Worm (Caenorhabditis elegans) whole organism, L4 larva: ENCODE measurements around the gene ZK6.6.

Experiments used
- R02D3.7 ChIP-seq: fragments of 150-350 bp; sonication (generic microtip); optimal IDR thresholded peaks from 3 replicates; lab custom pipeline; 2014; ENCODE audit warnings: missing biosample characterization, missing genetic modification characterization
- T26A8.4 ChIP-seq: fragments of 200-800 bp; sonication (Bioruptor generic); IDR thresholded peaks from 2 replicates; pipeline ENCODE4 v1.3.6; 2022; ENCODE audit warnings: missing genetic modification characterization, missing compliant biosample characterization
- Y105C5A.15 ChIP-seq: fragments of 200-800 bp; sonication (Bioruptor generic); IDR thresholded peaks from 2 replicates; pipeline ENCODE4 v1.3.6; 2022; ENCODE audit warnings: missing genetic modification characterization, missing compliant biosample characterization
- ZK546.5 ChIP-seq, 2 experiments: sonication (generic microtip); optimal IDR thresholded peaks; 2 replicates each; lab custom pipeline; 2017; ENCODE audit warnings: missing biosample characterization in 2 of 2, missing genetic modification characterization in 2 of 2
- aha-1 ChIP-seq: fragments of 150-350 bp; peaks from one replicate; lab custom pipeline; 2014; ENCODE audit warnings: missing biosample characterization, missing genetic modification characterization
- ama-1 ChIP-seq: fragments of 150-350 bp; optimal IDR thresholded peaks from 2 replicates; lab custom pipeline; 2014; ENCODE audit warnings: inconsistent platforms, mixed read lengths
- ceh-28 ChIP-seq: fragments of 150-350 bp; optimal IDR thresholded peaks from 2 replicates; lab custom pipeline; 2014; ENCODE audit warnings: missing biosample characterization, missing genetic modification reagents, missing genetic modification characterization
- ceh-44 ChIP-seq: fragments of 200-800 bp; sonication (Bioruptor generic); IDR thresholded peaks from 2 replicates; pipeline ENCODE4 v1.3.6; 2022; ENCODE audit warnings: missing genetic modification reagents, missing genetic modification characterization, missing compliant biosample characterization
- ceh-62 ChIP-seq: sonication (generic microtip); optimal IDR thresholded peaks from 2 replicates; lab custom pipeline; 2017; ENCODE audit warnings: missing biosample characterization, missing genetic modification characterization
- daf-16 ChIP-seq, 3 experiments: sonication (generic microtip); optimal IDR thresholded peaks; 2 replicates each; lab custom pipeline; 2016 to 2017; ENCODE audit warnings: missing genetic modification characterization in 3 of 3, missing genetic modification reagents in 3 of 3, mild to moderate bottlenecking in 2 of 3, missing compliant biosample characterization in 2 of 3, missing biosample characterization in 1 of 3, moderate library complexity in 1 of 3
- daf-19 ChIP-seq: fragments of 200-800 bp; sonication (Bioruptor generic); conservative IDR thresholded peaks from 2 replicates; pipeline ENCODE4 v1.3.6; 2022; ENCODE audit warnings: missing genetic modification characterization, missing compliant biosample characterization
- dmd-9 ChIP-seq: fragments of 200-800 bp; sonication (Bioruptor generic); IDR thresholded peaks from 2 replicates; pipeline ENCODE4 v1.3.6; 2022; ENCODE audit warnings: missing genetic modification reagents, missing genetic modification characterization, missing compliant biosample characterization
- gei-8 ChIP-seq: fragments of 200-800 bp; sonication (Bioruptor generic); optimal IDR thresholded peaks from 2 replicates; lab custom pipeline; 2018; ENCODE audit warnings: mild to moderate bottlenecking, missing genetic modification characterization, missing compliant biosample characterization
- hif-1 ChIP-seq, 2 experiments: sonication (generic microtip); optimal IDR thresholded peaks; 2 replicates each; lab custom pipeline; 2016 to 2017; ENCODE audit warnings: missing compliant biosample characterization in 2 of 2, missing genetic modification characterization in 2 of 2, missing genetic modification reagents in 2 of 2, missing genotype in 2 of 2, mild to moderate bottlenecking in 1 of 2
- jun-1 ChIP-seq: fragments of 150-350 bp; optimal IDR thresholded peaks from 2 replicates; lab custom pipeline; 2014; ENCODE audit warnings: missing biosample characterization, missing genetic modification reagents, missing genetic modification characterization
- lim-7 ChIP-seq: fragments of 200-800 bp; sonication (Bioruptor generic); IDR thresholded peaks from 2 replicates; pipeline ENCODE4 v1.3.6; 2022; ENCODE audit warnings: missing genetic modification characterization, missing compliant biosample characterization
- lin-38 ChIP-seq: fragments of 200-800 bp; sonication (Bioruptor generic); IDR thresholded peaks from 2 replicates; pipeline ENCODE4 v1.3.6; 2022; ENCODE audit warnings: missing genetic modification reagents, missing genetic modification characterization, missing compliant biosample characterization
- lir-3 ChIP-seq: sonication (generic microtip); optimal IDR thresholded peaks from 2 replicates; lab custom pipeline; 2016; ENCODE audit warnings: mild to moderate bottlenecking, missing genetic modification characterization, missing compliant biosample characterization
- mep-1 ChIP-seq: fragments of 150-350 bp; sonication (generic microtip); optimal IDR thresholded peaks from 3 replicates; lab custom pipeline; 2014; ENCODE audit warnings: missing biosample characterization, missing genetic modification characterization
- mes-2 ChIP-seq: sonication (generic microtip); optimal IDR thresholded peaks from 2 replicates; lab custom pipeline; 2016; ENCODE audit warnings: missing genotype, mild to moderate bottlenecking, missing genetic modification characterization, missing compliant biosample characterization; ENCODE audit not compliant: poor library complexity, severe bottlenecking
- nhr-102 ChIP-seq: sonication (generic microtip); optimal IDR thresholded peaks from 2 replicates; lab custom pipeline; 2016; ENCODE audit warnings: mild to moderate bottlenecking, missing genetic modification characterization, moderate library complexity, missing compliant biosample characterization
- nhr-11 ChIP-seq: fragments of 150-350 bp; optimal IDR thresholded peaks from 2 replicates; lab custom pipeline; 2014; ENCODE audit warnings: missing biosample characterization, missing genetic modification characterization
- nhr-111 ChIP-seq: fragments of 200-800 bp; sonication (Bioruptor generic); optimal IDR thresholded peaks from 2 replicates; lab custom pipeline; 2018; ENCODE audit warnings: mild to moderate bottlenecking, missing genetic modification characterization, missing compliant biosample characterization
- nhr-28 ChIP-seq: fragments of 150-350 bp; optimal IDR thresholded peaks from 2 replicates; lab custom pipeline; 2014; ENCODE audit warnings: missing biosample characterization, missing genetic modification characterization
- nhr-48 ChIP-seq: sonication (generic microtip); optimal IDR thresholded peaks from 2 replicates; lab custom pipeline; 2016; ENCODE audit warnings: mild to moderate bottlenecking, missing genetic modification characterization, missing compliant biosample characterization
- pqm-1 ChIP-seq: sonication (generic microtip); optimal IDR thresholded peaks from 2 replicates; lab custom pipeline; 2017; ENCODE audit warnings: missing biosample characterization, missing genetic modification characterization
- rbr-2 ChIP-seq: sonication (generic microtip); optimal IDR thresholded peaks from 2 replicates; lab custom pipeline; 2016; ENCODE audit warnings: missing genotype, missing genetic modification characterization, missing compliant biosample characterization
- snpc-4 ChIP-seq: fragments of 150-350 bp; optimal IDR thresholded peaks from 2 replicates; lab custom pipeline; 2014; ENCODE audit warnings: missing biosample characterization, missing genetic modification characterization
- spr-1 ChIP-seq: sonication (generic microtip); optimal IDR thresholded peaks from 2 replicates; lab custom pipeline; 2016; ENCODE audit warnings: mild to moderate bottlenecking, missing genetic modification characterization, missing compliant biosample characterization
- tag-97 ChIP-seq: fragments of 200-800 bp; sonication (Bioruptor generic); IDR thresholded peaks from 2 replicates; pipeline ENCODE4 v1.3.6; 2022; ENCODE audit warnings: missing genetic modification characterization, missing compliant biosample characterization
- unc-130 ChIP-seq: sonication (generic microtip); optimal IDR thresholded peaks from 2 replicates; lab custom pipeline; 2016; ENCODE audit warnings: missing genetic modification reagents, missing genetic modification characterization, missing compliant biosample characterization
- unc-39 ChIP-seq: sonication (generic microtip); optimal IDR thresholded peaks from 2 replicates; lab custom pipeline; 2017; ENCODE audit warnings: missing biosample characterization, missing genetic modification characterization
- unc-62 ChIP-seq, 3 experiments: fragments of 150-350 bp in 1 of 3; sonication (generic microtip); optimal IDR thresholded peaks in 2 of 3; peaks in 1 of 3; 1 replicate in 1 of 3; 2 replicates in 2 of 3; lab custom pipeline; 2014 to 2017; ENCODE audit warnings: missing biosample characterization in 3 of 3, missing genetic modification characterization in 3 of 3, missing genetic modification reagents in 3 of 3, missing genotype in 1 of 3
- zag-1 ChIP-seq: fragments of 150-350 bp; optimal IDR thresholded peaks from 2 replicates; lab custom pipeline; 2014; ENCODE audit warnings: missing biosample characterization, missing genetic modification characterization
- zip-2 ChIP-seq: fragments of 150-350 bp; optimal IDR thresholded peaks from 2 replicates; lab custom pipeline; 2014; ENCODE audit warnings: missing biosample characterization, missing genetic modification characterization
- ztf-11 ChIP-seq: fragments of 150-350 bp; optimal IDR thresholded peaks from 2 replicates; lab custom pipeline; 2014; ENCODE audit warnings: missing biosample characterization, missing genetic modification characterization

Gene ZK6.6

ce11 chrV:424140-424539 is 35.6 kb downstream of the ZK6.6 start, which contains the start of gene B0554.5:
Gene B0554.5 (plus strand): TSS chrV:424440.
- TF ChIP-seq zag-1 (tag; lab: Kevin White, UChicago) (no peak), snpc-4 (tag; lab: Kevin White, UChicago) (no peak), daf-16 (GFP tag; optimal IDR thresholded peaks at IDR 0.05; lab: Kevin White, UChicago) (no peak), daf-16 (tag; optimal IDR thresholded peaks at IDR 0.05; lab: Kevin White, UChicago) (no peak), spr-1 (tag; lab: Kevin White, UChicago) (no peak), Y105C5A.15 (GFP tag; lab: Robert Waterston, UW) (no peak), nhr-28 (no peak), daf-19 (GFP tag; lab: Robert Waterston, UW) (no peak), nhr-102 (tag; lab: Kevin White, UChicago) (no peak), aha-1 (tag; lab: Kevin White, UChicago) (no peak), nhr-48 (no peak), ceh-28 (tag; lab: Kevin White, UChicago) (no peak), zip-2 (tag; lab: Kevin White, UChicago) (no peak)

ce11 chrV:428844-429243 is 40.3 kb downstream of the ZK6.6 start, which contains the start of gene B0554.4:
Gene B0554.4 (plus strand): TSS chrV:429144.
- TF ChIP-seq unc-62 (GFP tag; optimal IDR thresholded peaks at IDR 0.05 in 1 of 2; lab: Kevin White, UChicago) = peak in 1 of 2 experiments; percentile 75
- TF ChIP-seq unc-62 (tag; optimal IDR thresholded peaks at IDR 0.05; lab: Kevin White, UChicago) = no peak
- TF ChIP-seq Y105C5A.15 (GFP tag; lab: Robert Waterston, UW) = no peak

ce11 chrV:432991-433390 is 44.5 kb downstream of the ZK6.6 start:
- no peak for TF ChIP-seq rbr-2
- peak in 1 of 2 experiments; percentile 94 for TF ChIP-seq unc-62 (GFP tag; optimal IDR thresholded peaks at IDR 0.05 in 1 of 2; lab: Kevin White, UChicago)
- no peak for TF ChIP-seq unc-62 (tag; optimal IDR thresholded peaks at IDR 0.05; lab: Kevin White, UChicago)
- TF ChIP-seq nhr-11 (tag; lab: Kevin White, UChicago) = no peak
- TF ChIP-seq unc-39 = no peak
- TF ChIP-seq daf-16 (GFP tag; optimal IDR thresholded peaks at IDR 0.05; lab: Kevin White, UChicago) = no peak
- no peak for TF ChIP-seq daf-16 (tag; optimal IDR thresholded peaks at IDR 0.05; lab: Kevin White, UChicago)
- TF ChIP-seq ztf-11 (tag; lab: Kevin White, UChicago) = no peak

- TF ChIP-seq nhr-111 (GFP tag; lab: Kevin White, UChicago) (no peak), ceh-62 (tag; lab: Kevin White, UChicago) (no peak), T26A8.4 (no peak), lir-3 (no peak), ama-1 (no peak), ceh-44 (GFP tag; lab: Robert Waterston, UW) (no peak), gei-8 (GFP tag; lab: Kevin White, UChicago) (no peak)
- TF ChIP-seq, all 104 proteins: peak for 0
Observed at ce11 chrV:433898-434297, 45.4 kb downstream of the ZK6.6 start, which contains the start of gene B0554.2. Gene B0554.2 (plus strand): TSS chrV:434198.

ce11 chrV:438094-438493 is 49.6 kb downstream of the ZK6.6 start, which contains the start of gene B0554.1:
Gene B0554.1 (plus strand): TSS chrV:438394.
- TF ChIP-seq ceh-28 (tag; lab: Kevin White, UChicago) (no peak), R02D3.7 (tag; lab: Kevin White, UChicago) (no peak), unc-62 (GFP tag; optimal IDR thresholded peaks at IDR 0.05 in 1 of 2; lab: Kevin White, UChicago) (no peak), unc-62 (tag; optimal IDR thresholded peaks at IDR 0.05; lab: Kevin White, UChicago) (no peak), snpc-4 (tag; lab: Kevin White, UChicago) (no peak), jun-1 (tag; lab: Kevin White, UChicago) (no peak), lin-38 (GFP tag; lab: Robert Waterston, UW) (no peak), T26A8.4 (no peak), ZK546.5 (tag; optimal IDR thresholded peaks at IDR 0.05; lab: Kevin White, UChicago) (no peak), tag-97 (GFP tag; lab: Robert Waterston, UW) (no peak), nhr-48 (no peak), mep-1 (tag; lab: Kevin White, UChicago) (no peak), unc-130 (GFP tag; lab: Kevin White, UChicago) (no peak), hif-1 (tag; optimal IDR thresholded peaks at IDR 0.05; lab: Kevin White, UChicago) (no peak), lim-7 (GFP tag; lab: Robert Waterston, UW) (no peak), dmd-9 (GFP tag; lab: Robert Waterston, UW) (no peak), pqm-1 (tag; lab: Kevin White, UChicago) (no peak), mes-2 (tag; lab: Kevin White, UChicago) (no peak)
